Fruit fly (Drosophila melanogaster): ENCODE results near the gene CG42526.

The CG42526 gene

dm6 chr3L:9423757-9424527 is 11.3 kb downstream of the CG42526 start:
- no peak for TF ChIP-seq CG10366 (GFP tag; IDR thresholded peaks at IDR 0.05)
- peak; percentile 69 for TF ChIP-seq Med (GFP tag)
- TF ChIP-seq CG1529 (GFP tag; optimal IDR thresholded peaks at IDR 0.05), result no peak
- no peak; the same call in 2 of the 3 replicates for TF ChIP-seq CG11093 (GFP tag; IDR thresholded peaks at IDR 0.05)
- peak; percentile 9; the same call in 1 of the 3 replicates for TF ChIP-seq Dbx (GFP tag; IDR thresholded peaks at IDR 0.05)
- TF ChIP-seq Ets65A (GFP tag), result peak; percentile 66
- TF ChIP-seq pzg (GFP tag; optimal IDR thresholded peaks at IDR 0.05), result peak; percentile 4
- TF ChIP-seq CG12219 (GFP tag; optimal IDR thresholded peaks at IDR 0.05), result no peak
- TF ChIP-seq Elba2 (GFP tag; optimal IDR thresholded peaks at IDR 0.05), result no peak
- peak; percentile 37 for TF ChIP-seq mirr (GFP tag; optimal IDR thresholded peaks at IDR 0.05)
- no peak for TF ChIP-seq CG8944 (GFP tag; optimal IDR thresholded peaks at IDR 0.05)
- no peak for TF ChIP-seq NK7.1 (GFP tag; optimal IDR thresholded peaks at IDR 0.05)
- TF ChIP-seq tin (GFP tag; optimal IDR thresholded peaks at IDR 0.05), result no peak
- no peak for TF ChIP-seq CG8388 (GFP tag; optimal IDR thresholded peaks at IDR 0.05)
- TF ChIP-seq CG10543 (GFP tag; optimal IDR thresholded peaks at IDR 0.05), result peak; percentile 35
- TF ChIP-seq Bgb (GFP tag; IDR thresholded peaks at IDR 0.05; ENCODE audit: partially characterized antibody), result 0 out of 2 replicates have a peak, but pooled peaks have one; percentile 20
- peak; percentile 7 for TF ChIP-seq CG12769 (tag; optimal IDR thresholded peaks at IDR 0.05)
- TF ChIP-seq CG6175 (GFP tag; IDR thresholded peaks at IDR 0.05), result no peak; the same call in 2 of the 3 replicates
- TF ChIP-seq MESR4 (GFP tag; optimal IDR thresholded peaks at IDR 0.05), result peak; percentile 38
- no peak for TF ChIP-seq org-1 (GFP tag; optimal IDR thresholded peaks at IDR 0.05)
- peak in 1 of 2 experiments; percentile 0 for TF ChIP-seq Hr51 (GFP tag; optimal IDR thresholded peaks at IDR 0.05)
- TF ChIP-seq br (optimal IDR thresholded peaks at IDR 0.05), result no peak
- no peak for TF ChIP-seq prd (optimal IDR thresholded peaks at IDR 0.05)
- 0 out of 3 replicates have a peak, but pooled peaks have one; percentile 19 for TF ChIP-seq prd (GFP tag; IDR thresholded peaks at IDR 0.05)
- TF ChIP-seq NfI (GFP tag; optimal IDR thresholded peaks at IDR 0.05), result no peak
- no peak for TF ChIP-seq CG16815 (GFP tag; optimal IDR thresholded peaks at IDR 0.05)
- peak; percentile 38 for TF ChIP-seq zf30C (GFP tag; optimal IDR thresholded peaks at IDR 0.05)
- no peak for TF ChIP-seq Bteb2 (GFP tag; optimal IDR thresholded peaks at IDR 0.05)
- no peak for TF ChIP-seq YL-1 (GFP tag; optimal IDR thresholded peaks at IDR 0.05)
- TF ChIP-seq CG9437 (GFP tag; optimal IDR thresholded peaks at IDR 0.05), result peak; percentile 98
- peak; percentile 57 for TF ChIP-seq CG34376 (GFP tag; optimal IDR thresholded peaks at IDR 0.05)
- peak; percentile 61 for TF ChIP-seq exex (tag; optimal IDR thresholded peaks at IDR 0.05)
- 0 out of 2 replicates have a peak, but pooled peaks have one; percentile 5 for TF ChIP-seq CG13287 (GFP tag; IDR thresholded peaks at IDR 0.05; ENCODE audit: partially characterized antibody)
- peak; percentile 38 for TF ChIP-seq ftz-f1 (GFP tag; optimal IDR thresholded peaks at IDR 0.05)
- TF ChIP-seq pb (GFP tag; optimal IDR thresholded peaks at IDR 0.05), result no peak
- TF ChIP-seq fd102C (GFP tag; optimal IDR thresholded peaks at IDR 0.05), result no peak
- TF ChIP-seq CG32532 (GFP tag; IDR thresholded peaks at IDR 0.05), result no peak
- no peak for TF ChIP-seq tll (GFP tag; optimal IDR thresholded peaks at IDR 0.05)
- no peak for TF ChIP-seq CG7963 (GFP tag; IDR thresholded peaks at IDR 0.05; ENCODE audit: partially characterized antibody)
- 0 out of 3 replicates have a peak, but pooled peaks have one; percentile 39 for TF ChIP-seq z (GFP tag; IDR thresholded peaks at IDR 0.05)
- no peak for TF ChIP-seq chif (GFP tag; optimal IDR thresholded peaks at IDR 0.05)
- peak in 1 of 2 experiments; percentile 99 for TF ChIP-seq Pdp1 (GFP tag; optimal IDR thresholded peaks at IDR 0.05)
- TF ChIP-seq BEAF-32 (GFP tag; optimal IDR thresholded peaks at IDR 0.05), result peak; percentile 8
- peak; percentile 12; the same call in 1 of the 2 replicates for TF ChIP-seq sna (GFP tag; IDR thresholded peaks at IDR 0.05; ENCODE audit: partially characterized antibody)
- no peak for TF ChIP-seq bowl (GFP tag; IDR thresholded peaks at IDR 0.05)
- peak; percentile 79 for TF ChIP-seq sug (tag; optimal IDR thresholded peaks at IDR 0.05)
- no peak for TF ChIP-seq al (GFP tag; IDR thresholded peaks at IDR 0.05)
- TF ChIP-seq crp (GFP tag; optimal IDR thresholded peaks at IDR 0.05), result peak in 1 of 2 experiments; percentile 53
